Worm (Caenorhabditis elegans) whole organism, L3 larva: Measurements from ENCODE around the gene com-1.

Source experiments
- R02D3.7 ChIP-seq: fragments of 150-350 bp; optimal IDR thresholded peaks from 2 replicates; lab custom pipeline; 2014; ENCODE audit warnings: missing biosample characterization, missing genetic modification characterization
- ZK546.5 ChIP-seq: sonication (generic microtip); optimal IDR thresholded peaks from 2 replicates; lab custom pipeline; 2017; ENCODE audit warnings: missing biosample characterization, missing genetic modification characterization
- aly-2 ChIP-seq: fragments of 150-350 bp; optimal IDR thresholded peaks from 2 replicates; lab custom pipeline; 2014; ENCODE audit warnings: missing biosample characterization, missing genetic modification characterization
- ama-1 ChIP-seq: fragments of 150-350 bp; optimal IDR thresholded peaks from 2 replicates; lab custom pipeline; 2018
- ceh-16 ChIP-seq: sonication (generic microtip); optimal IDR thresholded peaks from 2 replicates; lab custom pipeline; 2017; ENCODE audit warnings: missing biosample characterization, missing genetic modification characterization
- ceh-82 ChIP-seq: fragments of 150-350 bp; optimal IDR thresholded peaks from 2 replicates; lab custom pipeline; 2014; ENCODE audit warnings: missing biosample characterization, missing genetic modification characterization
- ceh-9 ChIP-seq: sonication (generic microtip); optimal IDR thresholded peaks from 2 replicates; lab custom pipeline; 2018; ENCODE audit warnings: missing biosample characterization, missing genetic modification characterization
- daf-12 ChIP-seq: fragments of 150-350 bp; optimal IDR thresholded peaks from 2 replicates; lab custom pipeline; 2014; ENCODE audit warnings: missing biosample characterization, missing genetic modification reagents, missing genetic modification characterization
- egl-27 ChIP-seq: sonication (generic microtip); optimal IDR thresholded peaks from 4 replicates; lab custom pipeline; 2017; ENCODE audit warnings: missing biosample characterization, missing genetic modification reagents, missing genetic modification characterization
- egl-5 ChIP-seq: fragments of 150-350 bp; optimal IDR thresholded peaks from 2 replicates; lab custom pipeline; 2017; ENCODE audit warnings: missing biosample characterization, missing genetic modification reagents, missing genetic modification characterization, inconsistent platforms
- elt-1 ChIP-seq: fragments of 150-350 bp; optimal IDR thresholded peaks from 2 replicates; lab custom pipeline; 2014; ENCODE audit warnings: missing biosample characterization, missing genetic modification characterization
- elt-3 ChIP-seq, 3 experiments: fragments of 150-350 bp in 1 of 3; sonication (generic microtip) in 2 of 3; optimal IDR thresholded peaks; 2 replicates in 2 of 3; 4 replicates in 1 of 3; lab custom pipeline; 2014 to 2017; ENCODE audit warnings: missing biosample characterization in 3 of 3, missing genetic modification characterization in 3 of 3
- eor-1 ChIP-seq, 2 experiments: fragments of 150-350 bp; optimal IDR thresholded peaks; 2 replicates each; lab custom pipeline; 2014 to 2018; ENCODE audit warnings: missing biosample characterization in 2 of 2, missing genetic modification characterization in 2 of 2
- fkh-10 ChIP-seq: sonication (generic microtip); optimal IDR thresholded peaks from 2 replicates; lab custom pipeline; 2017; ENCODE audit warnings: missing biosample characterization, missing genetic modification reagents, missing genetic modification characterization
- fkh-2 ChIP-seq: fragments of 150-350 bp; optimal IDR thresholded peaks from 2 replicates; lab custom pipeline; 2014; ENCODE audit warnings: missing biosample characterization, missing genetic modification reagents, missing genetic modification characterization
- fos-1 ChIP-seq: fragments of 150-350 bp; optimal IDR thresholded peaks from 2 replicates; lab custom pipeline; 2014; ENCODE audit warnings: missing biosample characterization, missing genetic modification characterization
- hmg-11 ChIP-seq: sonication (generic microtip); optimal IDR thresholded peaks from 2 replicates; lab custom pipeline; 2016; ENCODE audit warnings: missing genetic modification characterization, missing compliant biosample characterization
- jun-1 ChIP-seq: fragments of 150-350 bp; optimal IDR thresholded peaks from 2 replicates; lab custom pipeline; 2014; ENCODE audit warnings: missing biosample characterization, missing genetic modification reagents, missing genetic modification characterization
- lin-15B ChIP-seq: fragments of 150-350 bp; optimal IDR thresholded peaks from 2 replicates; lab custom pipeline; 2014; ENCODE audit warnings: missing biosample characterization, missing genetic modification characterization
- lin-39 ChIP-seq: fragments of 150-350 bp; optimal IDR thresholded peaks from 2 replicates; lab custom pipeline; 2018; ENCODE audit warnings: missing biosample characterization, missing genetic modification reagents, missing genetic modification characterization
- lsy-12 ChIP-seq: sonication (generic microtip); optimal IDR thresholded peaks from 2 replicates; lab custom pipeline; 2016; ENCODE audit warnings: mild to moderate bottlenecking, missing genetic modification characterization, missing compliant biosample characterization
- mml-1 ChIP-seq: fragments of 150-350 bp; sonication (generic microtip); optimal IDR thresholded peaks from 3 replicates; lab custom pipeline; 2014; ENCODE audit warnings: missing biosample characterization, missing genetic modification characterization
- nfya-1 ChIP-seq: sonication (generic microtip); optimal IDR thresholded peaks from 2 replicates; lab custom pipeline; 2017; ENCODE audit warnings: missing genetic modification characterization, mild to moderate bottlenecking, missing compliant biosample characterization, antibody characterized with exemption, moderate library complexity; ENCODE audit not compliant: insufficient read depth
- nhr-11 ChIP-seq: fragments of 150-350 bp; optimal IDR thresholded peaks from 2 replicates; lab custom pipeline; 2014; ENCODE audit warnings: missing biosample characterization, missing genetic modification characterization
- nhr-12 ChIP-seq: fragments of 150-350 bp; optimal IDR thresholded peaks from 2 replicates; lab custom pipeline; 2014; ENCODE audit warnings: missing biosample characterization, missing genetic modification characterization
- nhr-23 ChIP-seq: fragments of 150-350 bp; optimal IDR thresholded peaks from 2 replicates; lab custom pipeline; 2014; ENCODE audit warnings: missing biosample characterization, missing genetic modification reagents, missing genetic modification characterization
- nhr-237 ChIP-seq: fragments of 150-350 bp; optimal IDR thresholded peaks from 2 replicates; lab custom pipeline; 2014; ENCODE audit warnings: missing biosample characterization, missing genetic modification characterization
- nhr-25 ChIP-seq: sonication (generic microtip); optimal IDR thresholded peaks from 2 replicates; lab custom pipeline; 2017; ENCODE audit warnings: missing biosample characterization, missing genetic modification characterization
- nhr-28 ChIP-seq: fragments of 150-350 bp; optimal IDR thresholded peaks from 2 replicates; lab custom pipeline; 2014; ENCODE audit warnings: missing biosample characterization, missing genetic modification characterization
- nhr-43 ChIP-seq: sonication (generic microtip); optimal IDR thresholded peaks from 2 replicates; lab custom pipeline; 2016; ENCODE audit warnings: mild to moderate bottlenecking, missing genetic modification characterization, missing compliant biosample characterization; ENCODE audit not compliant: poor library complexity, severe bottlenecking
- nhr-67 ChIP-seq: fragments of 150-350 bp; optimal IDR thresholded peaks from 2 replicates; lab custom pipeline; 2014; ENCODE audit warnings: missing biosample characterization, missing genetic modification characterization
- pha-4 ChIP-seq: fragments of 150-350 bp; optimal IDR thresholded peaks from 2 replicates; lab custom pipeline; 2014; ENCODE audit warnings: missing biosample characterization, missing genetic modification reagents, missing genetic modification characterization
- pqm-1 ChIP-seq: fragments of 150-350 bp; optimal IDR thresholded peaks from 2 replicates; lab custom pipeline; 2017; ENCODE audit warnings: missing biosample characterization, missing genetic modification characterization, inconsistent platforms
- sea-2 ChIP-seq: fragments of 150-350 bp; sonication (generic microtip); optimal IDR thresholded peaks from 4 replicates; lab custom pipeline; 2014; ENCODE audit warnings: missing biosample characterization, missing genetic modification reagents, missing genetic modification characterization
- skn-1 ChIP-seq: fragments of 150-350 bp; optimal IDR thresholded peaks from 2 replicates; lab custom pipeline; 2014; ENCODE audit warnings: missing biosample characterization, missing genetic modification characterization
- snpc-4 ChIP-seq: fragments of 150-350 bp; optimal IDR thresholded peaks from 2 replicates; lab custom pipeline; 2014; ENCODE audit warnings: missing biosample characterization, missing genetic modification characterization
- tbx-2 ChIP-seq: sonication (generic microtip); optimal IDR thresholded peaks from 2 replicates; lab custom pipeline; 2016; ENCODE audit warnings: mild to moderate bottlenecking, missing genetic modification characterization, missing compliant biosample characterization
- unc-39 ChIP-seq: sonication (generic microtip); optimal IDR thresholded peaks from 4 replicates; lab custom pipeline; 2017; ENCODE audit warnings: missing biosample characterization, missing genetic modification characterization
- unc-62 ChIP-seq: fragments of 150-350 bp; sonication (generic microtip); optimal IDR thresholded peaks from 4 replicates; lab custom pipeline; 2014; ENCODE audit warnings: missing biosample characterization, missing genetic modification reagents, missing genetic modification characterization
- zag-1 ChIP-seq: fragments of 150-350 bp; optimal IDR thresholded peaks from 2 replicates; lab custom pipeline; 2014; ENCODE audit warnings: missing biosample characterization, missing genetic modification characterization
- ztf-11 ChIP-seq: fragments of 150-350 bp; optimal IDR thresholded peaks from 2 replicates; lab custom pipeline; 2014; ENCODE audit warnings: missing biosample characterization, missing genetic modification characterization
- ztf-4 ChIP-seq: fragments of 150-350 bp; optimal IDR thresholded peaks from 2 replicates; lab custom pipeline; 2014; ENCODE audit warnings: missing biosample characterization, missing genetic modification characterization

Gene com-1

ce11 chrIII:10877542-10877941, 18.6 kb upstream of the com-1 start:
- no peak for TF ChIP-seq egl-27 (tag; lab: Kevin White, UChicago)
- no peak for TF ChIP-seq mml-1
- TF ChIP-seq nhr-23 (tag; lab: Kevin White, UChicago), result no peak
- TF ChIP-seq fkh-2 (tag; lab: Kevin White, UChicago), result no peak
- TF ChIP-seq zag-1, result no peak
- TF ChIP-seq eor-1 (tag; optimal IDR thresholded peaks at IDR 0.05; lab: Kevin White, UChicago), result no peak
- TF ChIP-seq ztf-4 (tag; lab: Kevin White, UChicago), result no peak
- no peak for TF ChIP-seq ztf-11 (tag; lab: Kevin White, UChicago)
- no peak for TF ChIP-seq ceh-82 (tag; lab: Kevin White, UChicago)

DNA sequence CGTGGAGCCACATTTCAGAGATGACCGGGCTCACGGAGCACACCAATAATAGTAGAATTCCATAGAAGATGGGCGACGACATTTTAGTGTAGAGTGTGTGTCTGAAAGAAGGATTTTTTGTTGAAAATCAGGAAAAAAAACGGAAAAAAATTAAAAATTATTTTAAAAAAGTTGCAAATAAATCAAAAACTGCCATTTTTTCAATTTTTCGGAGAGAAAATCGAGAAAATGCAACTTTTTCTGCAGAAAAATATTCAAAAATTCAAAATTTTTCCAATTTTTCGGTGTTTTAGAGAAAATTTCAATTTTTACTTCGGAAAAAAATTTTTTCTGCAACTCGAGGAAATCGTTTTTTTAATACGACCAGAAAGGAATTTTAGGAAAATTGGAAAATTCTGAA, 16.1 kb upstream of the com-1 start, which contains the start of gene C44B9.3:
TSS of gene C44B9.3 (minus strand) at position 101 of the 400 bp plus-strand sequence.
- TF ChIP-seq daf-12 (tag; lab: Kevin White, UChicago), result no peak
- TF ChIP-seq sea-2 (GFP tag; lab: Kevin White, UChicago), result no peak
- TF ChIP-seq nhr-23 (tag; lab: Kevin White, UChicago), result no peak
- TF ChIP-seq, all 47 proteins: peak for 0

- TF ChIP-seq daf-12 (tag; lab: Kevin White, UChicago) (no peak), nhr-28 (tag; lab: Kevin White, UChicago) (no peak), lin-39 (no peak), ceh-9 (tag; lab: Kevin White, UChicago) (no peak), zag-1 (no peak), hmg-11 (tag; lab: Kevin White, UChicago) (no peak), nhr-67 (tag; lab: Kevin White, UChicago) (no peak), ztf-11 (tag; lab: Kevin White, UChicago) (no peak), elt-3 (tag; optimal IDR thresholded peaks at IDR 0.05; lab: Kevin White, UChicago) (no peak), nhr-237 (tag; lab: Kevin White, UChicago) (no peak), unc-62 (GFP tag; lab: Kevin White, UChicago) (no peak), ama-1 (lab: Kevin White, UChicago) (no peak), fos-1 (tag; lab: Kevin White, UChicago) (no peak), nhr-11 (no peak), nhr-12 (tag; lab: Kevin White, UChicago) (no peak), eor-1 (tag; optimal IDR thresholded peaks at IDR 0.05; lab: Kevin White, UChicago) (no peak), nhr-43 (no peak), elt-1 (no peak)
These were observed 14.7 kb upstream of the com-1 start, which contains the start of gene athp-1 for ce11 chrIII:10881462-10881861. TSS of gene athp-1 (plus strand) at chrIII:10881766.

DNA sequence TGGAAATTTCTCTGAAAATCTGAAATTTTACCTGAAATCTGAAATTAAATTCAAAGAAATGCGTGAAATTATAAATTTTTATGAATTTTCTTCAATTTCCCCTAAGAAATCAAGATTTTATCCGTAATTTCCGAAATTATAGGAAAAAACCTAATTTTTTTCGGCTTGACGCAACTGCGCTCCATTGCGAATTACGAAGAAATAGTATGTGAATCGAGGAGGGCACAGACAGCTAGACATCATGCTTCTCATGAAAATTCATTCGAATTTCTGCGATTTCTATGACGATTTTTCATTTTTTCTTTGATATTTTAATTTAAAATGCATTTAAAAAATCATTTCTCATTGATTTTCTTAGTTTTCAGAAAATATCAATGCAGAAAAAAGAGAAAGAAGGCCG, 14.2 kb upstream of the com-1 start:
- TF ChIP-seq ZK546.5, result no peak
- TF ChIP-seq ceh-82 (tag; lab: Kevin White, UChicago), result no peak
- TF ChIP-seq hmg-11 (tag; lab: Kevin White, UChicago), result peak; percentile 43
- TF ChIP-seq fkh-2 (tag; lab: Kevin White, UChicago), result no peak
- no peak for TF ChIP-seq daf-12 (tag; lab: Kevin White, UChicago)
- no peak for TF ChIP-seq nhr-67 (tag; lab: Kevin White, UChicago)
- TF ChIP-seq sea-2 (GFP tag; lab: Kevin White, UChicago), result no peak
- peak; percentile 5 for TF ChIP-seq pqm-1 (tag; lab: Kevin White, UChicago)
- TF ChIP-seq jun-1, result no peak
- TF ChIP-seq mml-1, result no peak
- no peak for TF ChIP-seq skn-1 (tag; lab: Kevin White, UChicago)
- no peak for TF ChIP-seq ceh-9 (tag; lab: Kevin White, UChicago)
- TF ChIP-seq ama-1 (lab: Kevin White, UChicago), result no peak
- TF ChIP-seq lin-15B (tag; lab: Kevin White, UChicago), result peak; percentile 90
- no peak for TF ChIP-seq nhr-43
- TF ChIP-seq lsy-12 (tag; lab: Kevin White, UChicago), result no peak
- TF ChIP-seq zag-1, result no peak
- no peak for TF ChIP-seq nhr-11
- TF ChIP-seq snpc-4 (tag; lab: Kevin White, UChicago), result peak; percentile 46
- no peak for TF ChIP-seq eor-1 (tag; optimal IDR thresholded peaks at IDR 0.05; lab: Kevin White, UChicago)
- TF ChIP-seq unc-39 (tag; lab: Kevin White, UChicago), result no peak
- TF ChIP-seq nhr-28 (tag; lab: Kevin White, UChicago), result no peak
- TF ChIP-seq nfya-1 (tag; lab: Kevin White, UChicago), result peak; percentile 77
- TF ChIP-seq aly-2, result no peak
- peak; percentile 40 for TF ChIP-seq egl-5 (tag; lab: Kevin White, UChicago)
- TF ChIP-seq nhr-23 (tag; lab: Kevin White, UChicago), result peak; percentile 59
- no peak for TF ChIP-seq ztf-11 (tag; lab: Kevin White, UChicago)
- TF ChIP-seq lin-39, result peak; percentile 3
- TF ChIP-seq nhr-25 (tag; lab: Kevin White, UChicago), result peak; percentile 28
- no peak for TF ChIP-seq elt-3 (tag; optimal IDR thresholded peaks at IDR 0.05; lab: Kevin White, UChicago)
- TF ChIP-seq tbx-2, result no peak
- TF ChIP-seq ceh-16 (tag; lab: Kevin White, UChicago), result no peak
- peak; percentile 6 for TF ChIP-seq R02D3.7 (tag; lab: Kevin White, UChicago)
- TF ChIP-seq fkh-10, result no peak
- TF ChIP-seq elt-1, result no peak
- TF ChIP-seq pha-4, result peak; percentile 78
